Worm (Caenorhabditis elegans) whole organism, L2 larva: ENCODE measurements around the gene nhr-185.

ENCODE experiments used
- C34F6.9 ChIP-seq: fragments of 150-350 bp; optimal IDR thresholded peaks from 2 replicates; lab custom pipeline; 2014; ENCODE audit warnings: missing biosample characterization, missing genetic modification characterization
- R02D3.7 ChIP-seq: fragments of 150-350 bp; optimal IDR thresholded peaks from 2 replicates; lab custom pipeline; 2014; ENCODE audit warnings: missing biosample characterization, missing genetic modification characterization
- aly-2 ChIP-seq: fragments of 150-350 bp; optimal IDR thresholded peaks from 2 replicates; lab custom pipeline; 2014; ENCODE audit warnings: missing biosample characterization, missing genetic modification characterization
- ama-1 ChIP-seq: fragments of 150-350 bp; optimal IDR thresholded peaks from 2 replicates; lab custom pipeline; 2018; ENCODE audit warnings: inconsistent platforms
- blmp-1 ChIP-seq: sonication (generic microtip); optimal IDR thresholded peaks from 2 replicates; lab custom pipeline; 2017; ENCODE audit warnings: missing genetic modification characterization, mild to moderate bottlenecking, missing compliant biosample characterization, antibody characterized with exemption, moderate library complexity; ENCODE audit not compliant: insufficient read depth
- nhr-10 ChIP-seq: sonication (generic microtip); optimal IDR thresholded peaks from 2 replicates; lab custom pipeline; 2017; ENCODE audit warnings: missing biosample characterization, missing genetic modification characterization
- nhr-12 ChIP-seq: fragments of 150-350 bp; optimal IDR thresholded peaks from 2 replicates; lab custom pipeline; 2014; ENCODE audit warnings: missing biosample characterization, missing genetic modification characterization
- nhr-6 ChIP-seq: fragments of 150-350 bp; optimal IDR thresholded peaks from 2 replicates; lab custom pipeline; 2014; ENCODE audit warnings: missing biosample characterization, missing genetic modification characterization
- peb-1 ChIP-seq: fragments of 150-350 bp; optimal IDR thresholded peaks from 2 replicates; lab custom pipeline; 2014; ENCODE audit warnings: missing biosample characterization, missing genetic modification characterization
- skn-1 ChIP-seq: sonication (generic microtip); optimal IDR thresholded peaks from 2 replicates; lab custom pipeline; 2017; ENCODE audit warnings: missing biosample characterization, missing genetic modification characterization
- sma-9 ChIP-seq, 2 experiments: fragments of 150-350 bp in 1 of 2; sonication (generic microtip) in 1 of 2; optimal IDR thresholded peaks; 2 replicates each; lab custom pipeline; 2014 to 2016; ENCODE audit warnings: missing genetic modification characterization in 2 of 2, mild to moderate bottlenecking in 1 of 2, missing biosample characterization in 1 of 2, missing compliant biosample characterization in 1 of 2, missing genetic modification reagents in 1 of 2, moderate library complexity in 1 of 2
- unc-39 ChIP-seq: fragments of 150-350 bp; optimal IDR thresholded peaks from 2 replicates; lab custom pipeline; 2014; ENCODE audit warnings: missing biosample characterization, missing genetic modification characterization
- ztf-11 ChIP-seq: sonication (generic microtip); optimal IDR thresholded peaks from 2 replicates; lab custom pipeline; 2017; ENCODE audit warnings: missing biosample characterization, missing genetic modification characterization
- ztf-4 ChIP-seq: fragments of 150-350 bp; optimal IDR thresholded peaks from 2 replicates; lab custom pipeline; 2014; ENCODE audit warnings: missing biosample characterization, missing genetic modification characterization

DNA sequence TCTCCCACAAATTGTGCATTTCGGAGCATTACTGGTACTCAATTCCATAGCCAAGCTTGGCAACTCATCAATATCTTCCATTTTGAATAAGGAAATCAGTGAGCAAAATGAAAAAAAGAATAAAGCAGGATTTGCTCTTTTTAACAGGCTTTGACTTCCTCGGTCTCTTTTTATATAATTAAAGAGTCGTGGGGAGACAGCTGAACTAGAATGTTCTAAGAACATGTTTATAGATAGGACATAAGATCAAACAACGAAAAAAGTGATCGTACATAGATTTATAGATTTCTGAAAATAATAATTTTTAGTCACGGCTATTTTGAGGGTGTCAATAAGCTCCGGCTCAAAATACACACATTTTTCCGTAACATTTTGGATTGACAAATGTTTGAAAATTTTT, 13.0 kb upstream of the nhr-185 start, which contains the start of gene nhr-189:
- TF ChIP-seq ztf-11 = no peak
- no peak for TF ChIP-seq C34F6.9 (tag; lab: Kevin White, UChicago)
- TF ChIP-seq ztf-4 (tag; lab: Kevin White, UChicago) = no peak
- no peak for TF ChIP-seq ama-1 (lab: Kevin White, UChicago)
- no peak for TF ChIP-seq aly-2 (tag; lab: Kevin White, UChicago)
- TF ChIP-seq nhr-12 = no peak
- TF ChIP-seq nhr-10 (tag; lab: Kevin White, UChicago) = no peak
- no peak for TF ChIP-seq peb-1 (tag; lab: Kevin White, UChicago)
- no peak for TF ChIP-seq nhr-6 (tag; lab: Kevin White, UChicago)
- TF ChIP-seq skn-1 (tag; lab: Kevin White, UChicago) = no peak
- TF ChIP-seq unc-39 (tag; lab: Kevin White, UChicago) = no peak
- no peak for TF ChIP-seq blmp-1 (tag; lab: Kevin White, UChicago)
- TF ChIP-seq R02D3.7 (tag; lab: Kevin White, UChicago) = no peak
- no peak for TF ChIP-seq sma-9 (GFP tag; optimal IDR thresholded peaks at IDR 0.05; lab: Kevin White, UChicago)
- TF ChIP-seq sma-9 (tag; optimal IDR thresholded peaks at IDR 0.05; lab: Kevin White, UChicago) = no peak
